Fruit fly (Drosophila melanogaster) whole organism, embryonic: ENCODE measurements around the gene dysf.

Source experiments
- Asciz ChIP-seq: fragments of 200-800 bp; sonication (Bioruptor generic); optimal IDR thresholded peaks from 2 replicates; lab custom pipeline; 2017; ENCODE audit warnings: missing biosample characterization, mild to moderate bottlenecking, missing genetic modification characterization, missing genetic modification reagents
- CG11093 ChIP-seq: fragments of 200-800 bp; sonication (Bioruptor generic); IDR thresholded peaks from 3 replicates; pipeline ENCODE4 v1.3.6; 2022; ENCODE audit warnings: missing biosample characterization, missing genetic modification characterization
- CG11696 ChIP-seq: fragments of 200-800 bp; sonication (Bioruptor generic); IDR thresholded peaks from 2 replicates; pipeline ENCODE4 v1.3.6; 2022; ENCODE audit warnings: missing biosample characterization, missing genetic modification characterization
- CG12659 ChIP-seq: fragments of 200-800 bp; sonication (Bioruptor generic); optimal IDR thresholded peaks from 3 replicates; lab custom pipeline; 2017; ENCODE audit warnings: mild to moderate bottlenecking, missing biosample characterization, missing genetic modification reagents, missing genetic modification characterization
- CG12942 ChIP-seq: fragments of 200-800 bp; sonication (Bioruptor generic); optimal IDR thresholded peaks from 3 replicates; lab custom pipeline; 2016; ENCODE audit warnings: missing biosample characterization, missing genetic modification characterization
- CG13624 ChIP-seq: fragments of 200-800 bp; sonication (Bioruptor generic); optimal IDR thresholded peaks from 2 replicates; lab custom pipeline; 2016; ENCODE audit warnings: missing biosample characterization, missing genetic modification characterization
- CG14050 ChIP-seq: fragments of 200-800 bp; sonication (Bioruptor generic); IDR thresholded peaks from 3 replicates; pipeline ENCODE4 v1.3.6; 2022; ENCODE audit warnings: missing biosample characterization, missing genetic modification characterization
- CG14667 ChIP-seq: fragments of 200-800 bp; sonication (Bioruptor generic); IDR thresholded peaks from 2 replicates; pipeline ENCODE4 v1.3.6; 2022; ENCODE audit warnings: missing biosample characterization, missing genetic modification characterization
- CG2120 ChIP-seq: fragments of 200-800 bp; sonication (Bioruptor generic); optimal IDR thresholded peaks from 3 replicates; lab custom pipeline; 2016; ENCODE audit warnings: missing biosample characterization, missing genetic modification characterization
- CG30403 ChIP-seq: fragments of 200-800 bp; sonication (Bioruptor generic); optimal IDR thresholded peaks from 3 replicates; lab custom pipeline; 2016; ENCODE audit warnings: missing biosample characterization, missing genetic modification characterization
- CG31441 ChIP-seq: fragments of 200-800 bp; sonication (Bioruptor generic); IDR thresholded peaks from 2 replicates; pipeline ENCODE4 v1.3.6; 2022; ENCODE audit warnings: missing biosample characterization, missing genetic modification characterization
- CG3281 ChIP-seq: fragments of 200-800 bp; sonication (Bioruptor generic); optimal IDR thresholded peaks from 3 replicates; lab custom pipeline; 2017; ENCODE audit warnings: missing biosample characterization, mild to moderate bottlenecking, missing genetic modification characterization
- CG3838 ChIP-seq: fragments of 200-800 bp; sonication (Bioruptor generic); optimal IDR thresholded peaks from 3 replicates; lab custom pipeline; 2016; ENCODE audit warnings: missing biosample characterization, missing genetic modification characterization
- CG4328 ChIP-seq: fragments of 200-800 bp; sonication (Bioruptor generic); optimal IDR thresholded peaks from 3 replicates; lab custom pipeline; 2017; ENCODE audit warnings: missing biosample characterization, missing genetic modification reagents, missing genetic modification characterization
- CG4424 ChIP-seq: fragments of 200-800 bp; sonication (Bioruptor generic); optimal IDR thresholded peaks from 3 replicates; lab custom pipeline; 2016; ENCODE audit warnings: missing biosample characterization, missing genetic modification characterization
- CG6765 ChIP-seq: fragments of 200-800 bp; sonication (Bioruptor generic); optimal IDR thresholded peaks from 3 replicates; lab custom pipeline; 2017; ENCODE audit warnings: missing biosample characterization, mild to moderate bottlenecking, missing genetic modification characterization
- CG8478 ChIP-seq: fragments of >200 bp; optimal IDR thresholded peaks from 2 replicates; lab custom pipeline; 2018
- Chrac-16 ChIP-seq: fragments of 200-800 bp; sonication (Bioruptor generic); optimal IDR thresholded peaks from 3 replicates; lab custom pipeline; 2016; ENCODE audit warnings: missing biosample characterization, missing genetic modification characterization
- Deaf1 ChIP-seq: fragments of 200-800 bp; optimal IDR thresholded peaks from 3 replicates; lab custom pipeline; 2019; ENCODE audit warnings: missing biosample characterization, mild to moderate bottlenecking, missing genetic modification characterization, moderate library complexity
- Hmx ChIP-seq: fragments of 200-800 bp; sonication (Bioruptor generic); optimal IDR thresholded peaks from 2 replicates; lab custom pipeline; 2016; ENCODE audit warnings: missing biosample characterization, missing genetic modification characterization
- MTF-1 ChIP-seq: fragments of 200-800 bp; sonication (Bioruptor generic); optimal IDR thresholded peaks from 2 replicates; lab custom pipeline; 2018; ENCODE audit warnings: missing biosample characterization, mild to moderate bottlenecking, missing genetic modification characterization, borderline replicate concordance
- Max ChIP-seq: fragments of 200-800 bp; sonication (Bioruptor generic); optimal IDR thresholded peaks from 2 replicates; lab custom pipeline; 2016; ENCODE audit warnings: missing biosample characterization, mild to moderate bottlenecking, missing genetic modification characterization
- NC2α ChIP-seq: fragments of 200-800 bp; sonication (Bioruptor generic); optimal IDR thresholded peaks from 2 replicates; lab custom pipeline; 2016; ENCODE audit warnings: missing biosample characterization, missing genetic modification characterization
- NC2β ChIP-seq: fragments of 200-800 bp; sonication (Bioruptor generic); optimal IDR thresholded peaks from 2 replicates; lab custom pipeline; 2016; ENCODE audit warnings: missing biosample characterization, missing genetic modification characterization
- Sox100B ChIP-seq: fragments of 200-800 bp; sonication (Bioruptor generic); optimal IDR thresholded peaks from 3 replicates; lab custom pipeline; 2018; ENCODE audit warnings: missing biosample characterization, mild to moderate bottlenecking, missing genetic modification characterization
- Ssrp ChIP-seq: fragments of 200-800 bp; sonication (Bioruptor generic); optimal IDR thresholded peaks from 2 replicates; lab custom pipeline; 2018; ENCODE audit warnings: missing biosample characterization, mild to moderate bottlenecking, missing genetic modification characterization, moderate library complexity
- Stat92E ChIP-seq, 3 experiments: fragments of >200 bp in 2 of 3; fragments of 200-800 bp in 1 of 3; sonication (Bioruptor generic) in 1 of 3; optimal IDR thresholded peaks; 2 replicates each; lab custom pipeline; 2017 to 2019; ENCODE audit warnings: missing biosample characterization in 3 of 3, missing genetic modification characterization in 3 of 3, mild to moderate bottlenecking in 1 of 3, moderate library complexity in 1 of 3
- abd-A ChIP-seq: fragments of 200-800 bp; sonication (Bioruptor generic); optimal IDR thresholded peaks from 3 replicates; lab custom pipeline; 2019; ENCODE audit warnings: missing biosample characterization, mild to moderate bottlenecking, missing genetic modification characterization, moderate library complexity
- cg ChIP-seq: fragments of 200-800 bp; sonication (Bioruptor generic); optimal IDR thresholded peaks from 3 replicates; lab custom pipeline; 2019; ENCODE audit warnings: missing biosample characterization, mild to moderate bottlenecking, missing genetic modification characterization, moderate library complexity
- fru ChIP-seq: fragments of >200 bp; optimal IDR thresholded peaks from 2 replicates; lab custom pipeline; 2017
- ftz-f1 ChIP-seq: fragments of 200-800 bp; sonication (Bioruptor generic); optimal IDR thresholded peaks from 2 replicates; lab custom pipeline; 2016; ENCODE audit warnings: missing biosample characterization, missing genetic modification characterization
- gem ChIP-seq: fragments of 200-800 bp; sonication (Bioruptor generic); optimal IDR thresholded peaks from 2 replicates; lab custom pipeline; 2019; ENCODE audit warnings: missing biosample characterization, mild to moderate bottlenecking, missing genetic modification characterization, moderate library complexity
- grn ChIP-seq: fragments of 200-800 bp; sonication (Bioruptor generic); optimal IDR thresholded peaks from 3 replicates; lab custom pipeline; 2017; ENCODE audit warnings: missing biosample characterization, missing genetic modification characterization
- gro ChIP-seq: fragments of 200-800 bp; sonication (Bioruptor generic); optimal IDR thresholded peaks from 2 replicates; lab custom pipeline; 2016; ENCODE audit warnings: missing biosample characterization, missing genetic modification characterization
- gsb-n ChIP-seq: fragments of 200-800 bp; sonication (Bioruptor generic); optimal IDR thresholded peaks from 3 replicates; lab custom pipeline; 2018; ENCODE audit warnings: missing biosample characterization, mild to moderate bottlenecking, missing genetic modification characterization
- gt ChIP-seq: fragments of 200-800 bp; sonication (Bioruptor generic); IDR thresholded peaks from 2 replicates; pipeline ENCODE4 v1.3.6; 2022; ENCODE audit warnings: missing biosample characterization, missing genetic modification characterization
- kay ChIP-seq: fragments of 200-800 bp; sonication (Bioruptor generic); optimal IDR thresholded peaks from 2 replicates; lab custom pipeline; 2016; ENCODE audit warnings: missing biosample characterization, missing genetic modification characterization
- mirr ChIP-seq: fragments of 200-800 bp; sonication (Bioruptor generic); optimal IDR thresholded peaks from 3 replicates; lab custom pipeline; 2018; ENCODE audit warnings: missing biosample characterization, mild to moderate bottlenecking, missing genetic modification characterization
- oc ChIP-seq: fragments of 200-800 bp; sonication (Bioruptor generic); optimal IDR thresholded peaks from 2 replicates; lab custom pipeline; 2018; ENCODE audit warnings: missing biosample characterization, mild to moderate bottlenecking, missing genetic modification characterization, moderate library complexity
- onecut ChIP-seq: fragments of 200-800 bp; sonication (Bioruptor generic); IDR thresholded peaks from 2 replicates; pipeline ENCODE4 v1.3.6; 2022; ENCODE audit warnings: missing biosample characterization, missing genetic modification characterization
- peb ChIP-seq: fragments of 200-800 bp; sonication (Bioruptor generic); IDR thresholded peaks from 2 replicates; pipeline ENCODE4 v1.3.6; 2022; ENCODE audit warnings: missing biosample characterization, missing genetic modification characterization
- pzg ChIP-seq: fragments of 200-800 bp; sonication (Bioruptor generic); optimal IDR thresholded peaks from 3 replicates; lab custom pipeline; 2018; ENCODE audit warnings: missing biosample characterization, mild to moderate bottlenecking, missing genetic modification characterization, moderate library complexity
- salm ChIP-seq: fragments of 200-800 bp; sonication (Bioruptor generic); optimal IDR thresholded peaks from 2 replicates; lab custom pipeline; 2018; ENCODE audit warnings: missing biosample characterization, mild to moderate bottlenecking, missing genetic modification characterization
- slbo ChIP-seq: fragments of 200-800 bp; sonication (Bioruptor generic); IDR thresholded peaks from 2 replicates; pipeline ENCODE4 v1.3.6; 2022; ENCODE audit warnings: missing biosample characterization, missing genetic modification characterization
- slou ChIP-seq: fragments of 200-800 bp; sonication (Bioruptor generic); optimal IDR thresholded peaks from 3 replicates; lab custom pipeline; 2016; ENCODE audit warnings: missing biosample characterization, missing genetic modification characterization
- sqz ChIP-seq: fragments of 200-800 bp; sonication (Bioruptor generic); optimal IDR thresholded peaks from 3 replicates; lab custom pipeline; 2018; ENCODE audit warnings: missing biosample characterization, mild to moderate bottlenecking, missing genetic modification characterization
- stc ChIP-seq: fragments of 200-800 bp; sonication (Bioruptor generic); IDR thresholded peaks from 2 replicates; pipeline ENCODE4 v1.3.6; 2022; ENCODE audit warnings: missing biosample characterization, missing genetic modification characterization
- tio ChIP-seq: fragments of 200-800 bp; sonication (Bioruptor generic); optimal IDR thresholded peaks from 2 replicates; lab custom pipeline; 2017; ENCODE audit warnings: missing biosample characterization, missing genetic modification characterization, inconsistent platforms
- vnd ChIP-seq: fragments of 200-800 bp; sonication (Bioruptor generic); IDR thresholded peaks from 3 replicates; pipeline ENCODE4 v1.3.6; 2022; ENCODE audit warnings: missing biosample characterization, missing genetic modification characterization; ENCODE audit not compliant: partially characterized antibody
- vvl ChIP-seq: fragments of 200-800 bp; sonication (Bioruptor generic); IDR thresholded peaks from 2 replicates; pipeline ENCODE4 v1.3.6; 2022; ENCODE audit warnings: missing biosample characterization, missing genetic modification characterization
- zen2 ChIP-seq: fragments of 200-800 bp; sonication (Bioruptor generic); IDR thresholded peaks from 3 replicates; pipeline ENCODE4 v1.3.6; 2022; ENCODE audit warnings: missing biosample characterization, missing genetic modification characterization; ENCODE audit not compliant: partially characterized antibody

dysf gene

dm6 chr3R:26104302-26105140, 6.0 kb upstream of the dysf start (continued):
- no peak for TF ChIP-seq Chrac-16 (GFP tag; lab: Kevin White, UChicago)
- no peak for TF ChIP-seq CG8478 (lab: Kevin White, UChicago)
- peak; percentile 34 for TF ChIP-seq cg (GFP tag; lab: Kevin White, UChicago)
- no peak for TF ChIP-seq gro (GFP tag; lab: Kevin White, UChicago)
- no peak for TF ChIP-seq MTF-1 (GFP tag; lab: Kevin White, UChicago)
- no peak for TF ChIP-seq Stat92E (GFP tag; optimal IDR thresholded peaks at IDR 0.05; lab: Kevin White, UChicago)
- TF ChIP-seq vvl (GFP tag; lab: Robert Waterston, UW) = no peak
- TF ChIP-seq grn = no peak
- TF ChIP-seq oc (tag; lab: Kevin White, UChicago) = no peak
- no peak for TF ChIP-seq CG4424 (GFP tag; lab: Kevin White, UChicago)
- peak; percentile 44 for TF ChIP-seq Deaf1 (tag; lab: Kevin White, UChicago)
- TF ChIP-seq kay = no peak
- TF ChIP-seq CG11696 = no peak
- peak; percentile 51 for TF ChIP-seq slbo (GFP tag; lab: Robert Waterston, UW)
- TF ChIP-seq fru (lab: Kevin White, UChicago) = no peak
- TF ChIP-seq Ssrp (tag; lab: Kevin White, UChicago) = no peak
- no peak for TF ChIP-seq CG14050 (GFP tag; lab: Robert Waterston, UW)
- TF ChIP-seq CG11093 = no peak
- TF ChIP-seq CG12659 (GFP tag; lab: Kevin White, UChicago) = peak; percentile 20
- TF ChIP-seq sqz (GFP tag; lab: Kevin White, UChicago) = no peak
- peak; percentile 53 for TF ChIP-seq CG6765 (GFP tag; lab: Kevin White, UChicago)
- TF ChIP-seq CG3281 (GFP tag; lab: Kevin White, UChicago) = peak; percentile 46
- TF ChIP-seq gsb-n (tag; lab: Kevin White, UChicago) = no peak
- no peak for TF ChIP-seq Hmx
- TF ChIP-seq onecut (GFP tag; lab: Robert Waterston, UW) = no peak
- TF ChIP-seq abd-A = no peak
- TF ChIP-seq mirr = no peak
- TF ChIP-seq pzg (GFP tag; lab: Kevin White, UChicago) = no peak
- TF ChIP-seq CG3838 = no peak
- TF ChIP-seq stc (GFP tag; lab: Robert Waterston, UW) = no peak
- TF ChIP-seq CG30403 (GFP tag; lab: Kevin White, UChicago) = peak; percentile 35
- TF ChIP-seq zen2 = no peak
- TF ChIP-seq NC2β (GFP tag; lab: Kevin White, UChicago) = no peak
- TF ChIP-seq salm = no peak
- no peak for TF ChIP-seq slou (GFP tag; lab: Kevin White, UChicago)
- peak; percentile 19 for TF ChIP-seq Sox100B
- TF ChIP-seq peb (GFP tag; lab: Robert Waterston, UW) = no peak
- peak; percentile 79 for TF ChIP-seq CG2120
- TF ChIP-seq Max (GFP tag; lab: Kevin White, UChicago) = no peak
- no peak for TF ChIP-seq gt (GFP tag; lab: Robert Waterston, UW)
- no peak for TF ChIP-seq CG31441 (GFP tag; lab: Robert Waterston, UW)
- peak; percentile 34 for TF ChIP-seq tio (GFP tag; lab: Kevin White, UChicago)
- TF ChIP-seq ftz-f1 (GFP tag; lab: Kevin White, UChicago) = no peak
- TF ChIP-seq CG12942 (GFP tag; lab: Kevin White, UChicago) = no peak
- no peak for TF ChIP-seq NC2α (GFP tag; lab: Kevin White, UChicago)
- no peak for TF ChIP-seq vnd (GFP tag; lab: Robert Waterston, UW)
- no peak for TF ChIP-seq CG4328 (GFP tag; lab: Kevin White, UChicago)
- peak; percentile 72 for TF ChIP-seq gem (tag; lab: Kevin White, UChicago)
- no peak for TF ChIP-seq CG14667 (GFP tag; lab: Robert Waterston, UW)
- no peak for TF ChIP-seq Asciz (GFP tag; lab: Kevin White, UChicago)
- TF ChIP-seq CG13624 = no peak
